Worm (Caenorhabditis elegans) whole organism, L1 larva: ENCODE measurements around the gene C05B5.5.

Experiments
- C04F5.9 ChIP-seq: sonication (generic microtip); optimal IDR thresholded peaks from 2 replicates; lab custom pipeline; 2016; ENCODE audit warnings: missing genetic modification characterization, missing compliant biosample characterization
- C16A3.4 ChIP-seq: fragments of 150-350 bp; optimal IDR thresholded peaks from 2 replicates; lab custom pipeline; 2014; ENCODE audit warnings: missing biosample characterization, missing genetic modification characterization
- C34B4.2 ChIP-seq: sonication (generic microtip); optimal IDR thresholded peaks from 2 replicates; lab custom pipeline; 2017; ENCODE audit warnings: mild to moderate bottlenecking, missing genetic modification characterization, missing compliant biosample characterization
- F16B12.6 ChIP-seq: fragments of 150-350 bp; optimal IDR thresholded peaks from 2 replicates; lab custom pipeline; 2014; ENCODE audit warnings: missing biosample characterization, missing genetic modification characterization
- aha-1 ChIP-seq: fragments of 150-350 bp; optimal IDR thresholded peaks from 2 replicates; lab custom pipeline; 2014; ENCODE audit warnings: missing biosample characterization, missing genetic modification characterization
- alr-1 ChIP-seq: fragments of 200-800 bp; sonication (Bioruptor generic); optimal IDR thresholded peaks from 2 replicates; lab custom pipeline; 2018; ENCODE audit warnings: borderline replicate concordance, mild to moderate bottlenecking, missing genetic modification characterization, missing compliant biosample characterization
- blmp-1 ChIP-seq: fragments of 150-350 bp; optimal IDR thresholded peaks from 2 replicates; lab custom pipeline; 2014; ENCODE audit warnings: missing biosample characterization, missing genetic modification characterization
- ceh-82 ChIP-seq, 3 experiments: fragments of 150-350 bp in 1 of 3; sonication (generic microtip) in 2 of 3; optimal IDR thresholded peaks; 2 replicates each; lab custom pipeline; 2014 to 2017; ENCODE audit warnings: missing biosample characterization in 3 of 3, missing genetic modification characterization in 3 of 3
- ces-1 ChIP-seq: fragments of 150-350 bp; optimal IDR thresholded peaks from 2 replicates; lab custom pipeline; 2014; ENCODE audit warnings: missing biosample characterization, missing genetic modification reagents, missing genetic modification characterization
- dpl-1 ChIP-seq, 3 experiments: fragments of 150-350 bp in 2 of 3; sonication (generic microtip) in 1 of 3; optimal IDR thresholded peaks; 2 replicates each; lab custom pipeline; 2014 to 2017; ENCODE audit warnings: missing biosample characterization in 3 of 3, missing genetic modification characterization in 3 of 3, missing genetic modification reagents in 3 of 3
- dsc-1 ChIP-seq: sonication (generic microtip); optimal IDR thresholded peaks from 2 replicates; lab custom pipeline; 2016; ENCODE audit warnings: mild to moderate bottlenecking, missing genetic modification characterization, missing compliant biosample characterization
- efl-1 ChIP-seq, 4 experiments: fragments of 150-350 bp; optimal IDR thresholded peaks in 3 of 4; peaks in 1 of 4; 1 replicate in 1 of 4; 2 replicates in 3 of 4; lab custom pipeline; 2014; ENCODE audit warnings: missing biosample characterization in 2 of 4, missing genetic modification characterization in 2 of 4, missing genetic modification reagents in 2 of 4
- egl-13 ChIP-seq: sonication (generic microtip); optimal IDR thresholded peaks from 2 replicates; lab custom pipeline; 2016; ENCODE audit warnings: missing genotype, missing genetic modification reagents, missing genetic modification characterization, missing compliant biosample characterization
- ets-5 ChIP-seq: fragments of 200-800 bp; sonication (Bioruptor generic); IDR thresholded peaks from 2 replicates; pipeline ENCODE4 v1.3.6; 2022; ENCODE audit warnings: missing genetic modification characterization, missing compliant biosample characterization
- fkh-10 ChIP-seq: sonication (generic microtip); optimal IDR thresholded peaks from 2 replicates; lab custom pipeline; 2017; ENCODE audit warnings: missing biosample characterization, missing genetic modification reagents, missing genetic modification characterization
- fkh-4 ChIP-seq: sonication (generic microtip); optimal IDR thresholded peaks from 2 replicates; lab custom pipeline; 2016; ENCODE audit warnings: missing compliant biosample characterization, missing genetic modification characterization, borderline replicate concordance
- fkh-8 ChIP-seq: sonication (generic microtip); optimal IDR thresholded peaks from 2 replicates; lab custom pipeline; 2016; ENCODE audit warnings: mild to moderate bottlenecking, missing genetic modification characterization, missing compliant biosample characterization
- hlh-17 ChIP-seq: fragments of 200-800 bp; sonication (Bioruptor generic); optimal IDR thresholded peaks from 2 replicates; lab custom pipeline; 2018; ENCODE audit warnings: missing genetic modification characterization, mild to moderate bottlenecking, missing compliant biosample characterization, moderate library complexity, borderline replicate concordance
- hlh-4 ChIP-seq: sonication (generic microtip); optimal IDR thresholded peaks from 2 replicates; lab custom pipeline; 2016; ENCODE audit warnings: mild to moderate bottlenecking, missing genetic modification characterization, missing compliant biosample characterization
- hpl-2 ChIP-seq: fragments of 150-350 bp; optimal IDR thresholded peaks from 2 replicates; lab custom pipeline; 2014; ENCODE audit warnings: missing biosample characterization, missing genetic modification reagents, missing genetic modification characterization
- irx-1 ChIP-seq: sonication (generic microtip); optimal IDR thresholded peaks from 2 replicates; lab custom pipeline; 2016; ENCODE audit warnings: missing genetic modification characterization, missing compliant biosample characterization
- jun-1 ChIP-seq: fragments of 150-350 bp; optimal IDR thresholded peaks from 2 replicates; lab custom pipeline; 2014; ENCODE audit warnings: missing biosample characterization, missing genetic modification reagents, missing genetic modification characterization
- mab-9 ChIP-seq: fragments of 200-800 bp; sonication (Bioruptor generic); IDR thresholded peaks from 2 replicates; pipeline ENCODE4 v1.3.6; 2022; ENCODE audit warnings: missing genetic modification reagents, missing genetic modification characterization, missing compliant biosample characterization
- mef-2 ChIP-seq: fragments of 150-350 bp; optimal IDR thresholded peaks from 2 replicates; lab custom pipeline; 2014; ENCODE audit warnings: missing biosample characterization, missing genetic modification characterization
- nhr-11 ChIP-seq: fragments of 150-350 bp; optimal IDR thresholded peaks from 2 replicates; lab custom pipeline; 2014; ENCODE audit warnings: missing biosample characterization, missing genetic modification characterization
- nhr-19 ChIP-seq: fragments of 200-800 bp; sonication (Bioruptor generic); conservative IDR thresholded peaks from 2 replicates; pipeline ENCODE4 v1.3.6; 2022; ENCODE audit warnings: missing genetic modification characterization, missing compliant biosample characterization
- nhr-20 ChIP-seq: sonication (generic microtip); optimal IDR thresholded peaks from 2 replicates; lab custom pipeline; 2016; ENCODE audit warnings: mild to moderate bottlenecking, missing genetic modification characterization, missing compliant biosample characterization
- nhr-237 ChIP-seq: fragments of 150-350 bp; optimal IDR thresholded peaks from 2 replicates; lab custom pipeline; 2014; ENCODE audit warnings: missing biosample characterization, missing genetic modification characterization
- nhr-28 ChIP-seq: fragments of 150-350 bp; optimal IDR thresholded peaks from 2 replicates; lab custom pipeline; 2014; ENCODE audit warnings: missing biosample characterization, missing genetic modification characterization
- nhr-76 ChIP-seq: sonication (generic microtip); optimal IDR thresholded peaks from 2 replicates; lab custom pipeline; 2017; ENCODE audit warnings: missing biosample characterization, missing genetic modification characterization
- nhr-77 ChIP-seq: fragments of 150-350 bp; optimal IDR thresholded peaks from 2 replicates; lab custom pipeline; 2014; ENCODE audit warnings: missing biosample characterization, missing genetic modification characterization
- nhr-90 ChIP-seq: sonication (generic microtip); optimal IDR thresholded peaks from 2 replicates; lab custom pipeline; 2016; ENCODE audit warnings: mild to moderate bottlenecking, missing genetic modification characterization, missing compliant biosample characterization; ENCODE audit not compliant: poor library complexity
- pqm-1 ChIP-seq: sonication (generic microtip); optimal IDR thresholded peaks from 3 replicates; lab custom pipeline; 2017; ENCODE audit warnings: missing biosample characterization, missing genetic modification characterization
- snpc-4 ChIP-seq: fragments of 150-350 bp; optimal IDR thresholded peaks from 2 replicates; lab custom pipeline; 2014; ENCODE audit warnings: missing biosample characterization, missing genetic modification characterization
- snu-23 ChIP-seq: sonication (generic microtip); optimal IDR thresholded peaks from 2 replicates; lab custom pipeline; 2016; ENCODE audit warnings: missing genetic modification characterization, missing compliant biosample characterization
- sox-4 ChIP-seq: sonication (generic microtip); optimal IDR thresholded peaks from 2 replicates; lab custom pipeline; 2016; ENCODE audit warnings: missing genetic modification characterization, missing compliant biosample characterization
- sup-37 ChIP-seq: fragments of 200-800 bp; sonication (Bioruptor generic); optimal IDR thresholded peaks from 2 replicates; lab custom pipeline; 2018; ENCODE audit warnings: mild to moderate bottlenecking, missing genetic modification characterization, missing compliant biosample characterization
- tlp-1 ChIP-seq: fragments of 150-350 bp; optimal IDR thresholded peaks from 2 replicates; lab custom pipeline; 2014; ENCODE audit warnings: missing biosample characterization, missing genetic modification characterization
- unc-30 ChIP-seq: sonication (generic microtip); optimal IDR thresholded peaks from 2 replicates; lab custom pipeline; 2017; ENCODE audit warnings: missing biosample characterization, missing genetic modification characterization
- unc-86 ChIP-seq: sonication (generic microtip); optimal IDR thresholded peaks from 2 replicates; lab custom pipeline; 2016; ENCODE audit warnings: missing genetic modification characterization, missing compliant biosample characterization
- unc-98 ChIP-seq: fragments of 200-800 bp; sonication (Bioruptor generic); IDR thresholded peaks from 2 replicates; pipeline ENCODE4 v1.3.6; 2022; ENCODE audit warnings: missing genetic modification characterization, missing compliant biosample characterization
- xbp-1 ChIP-seq: sonication (generic microtip); optimal IDR thresholded peaks from 2 replicates; lab custom pipeline; 2016; ENCODE audit warnings: missing genetic modification characterization, missing compliant biosample characterization
- zag-1 ChIP-seq: fragments of 150-350 bp; optimal IDR thresholded peaks from 2 replicates; lab custom pipeline; 2014; ENCODE audit warnings: missing biosample characterization, missing genetic modification characterization
- ztf-4 ChIP-seq: fragments of 150-350 bp; optimal IDR thresholded peaks from 2 replicates; lab custom pipeline; 2014; ENCODE audit warnings: missing biosample characterization, missing genetic modification characterization

Gene C05B5.5

ce11 chrIII:10006734-10007348 is 5.7 kb downstream of the C05B5.5 start, which contains the start of gene C05B5.8 (continued):
- TF ChIP-seq sox-4 (tag; lab: Kevin White, UChicago): no peak
- peak; percentile 34 for TF ChIP-seq C16A3.4
- TF ChIP-seq dpl-1 (GFP tag; optimal IDR thresholded peaks at IDR 0.05; lab: Kevin White, UChicago): peak in 2 of 3 experiments; percentile 8 to 10
- TF ChIP-seq nhr-90: peak; percentile 57
- TF ChIP-seq blmp-1 (tag; lab: Kevin White, UChicago): peak; percentile 46
- TF ChIP-seq egl-13: no peak

- no peak for TF ChIP-seq sox-4 (tag; lab: Kevin White, UChicago)
- no peak for TF ChIP-seq unc-98 (GFP tag; lab: Robert Waterston, UW)
- no peak for TF ChIP-seq xbp-1 (tag; lab: Kevin White, UChicago)
- TF ChIP-seq dpl-1 (GFP tag; optimal IDR thresholded peaks at IDR 0.05; lab: Kevin White, UChicago): no peak
- no peak for TF ChIP-seq hpl-2
- no peak for TF ChIP-seq mab-9 (GFP tag; lab: Robert Waterston, UW)
- TF ChIP-seq hlh-17: no peak
- TF ChIP-seq jun-1: no peak
- TF ChIP-seq nhr-28: no peak
- TF ChIP-seq nhr-20 (tag; lab: Kevin White, UChicago): no peak
Measured at ce11 chrIII:10010117-10010516, 9.0 kb downstream of the C05B5.5 start, which contains the start of gene fbxa-155. fbxa-155 (minus strand) TSS chrIII:10010217.

- no peak for TF ChIP-seq ztf-4 (tag; lab: Kevin White, UChicago)
- TF ChIP-seq C34B4.2 (tag; lab: Kevin White, UChicago): no peak
- TF ChIP-seq nhr-77 (tag; lab: Kevin White, UChicago): no peak
- TF ChIP-seq fkh-4 (tag; lab: Kevin White, UChicago): no peak
- TF ChIP-seq mab-9 (GFP tag; lab: Robert Waterston, UW): no peak
- TF ChIP-seq F16B12.6: no peak
- TF ChIP-seq fkh-8: no peak
- TF ChIP-seq nhr-11 (tag; lab: Kevin White, UChicago): no peak
- TF ChIP-seq tlp-1 (tag; lab: Kevin White, UChicago): no peak
- no peak for TF ChIP-seq nhr-19 (GFP tag; lab: Robert Waterston, UW)
- no peak for TF ChIP-seq unc-30 (tag; lab: Kevin White, UChicago)
- TF ChIP-seq unc-86 (tag; lab: Kevin White, UChicago): no peak
- TF ChIP-seq nhr-237 (tag; lab: Kevin White, UChicago): no peak
- no peak for TF ChIP-seq irx-1 (tag; lab: Kevin White, UChicago)
- no peak for TF ChIP-seq alr-1 (tag; lab: Kevin White, UChicago)
- no peak for TF ChIP-seq fkh-10 (GFP tag; lab: Kevin White, UChicago)
- no peak for TF ChIP-seq efl-1 (optimal IDR thresholded peaks at IDR 0.05; lab: Kevin White, UChicago)
- TF ChIP-seq efl-1 (GFP tag; optimal IDR thresholded peaks at IDR 0.05 in 1 of 2; lab: Kevin White, UChicago): no peak
- no peak for TF ChIP-seq ces-1 (GFP tag; lab: Kevin White, UChicago)
- no peak for TF ChIP-seq hpl-2
- TF ChIP-seq zag-1: no peak
Measured at ce11 chrIII:10012136-10012535, 11.0 kb downstream of the C05B5.5 start, which contains the start of gene C05B5.16. C05B5.16 (plus strand) TSS chrIII:10012436.

- peak; percentile 55 for TF ChIP-seq snu-23 (GFP tag; lab: Kevin White, UChicago)
- TF ChIP-seq xbp-1 (tag; lab: Kevin White, UChicago): peak; percentile 49
- no peak for TF ChIP-seq nhr-76 (tag; lab: Kevin White, UChicago)
- TF ChIP-seq egl-13: peak; percentile 10
- peak; percentile 38 to 49 for TF ChIP-seq efl-1 (optimal IDR thresholded peaks at IDR 0.05; lab: Kevin White, UChicago)
- no peak for TF ChIP-seq efl-1 (GFP tag; optimal IDR thresholded peaks at IDR 0.05 in 1 of 2; lab: Kevin White, UChicago)
- TF ChIP-seq dsc-1 (tag; lab: Kevin White, UChicago): peak; percentile 61
- no peak for TF ChIP-seq aha-1 (tag; lab: Kevin White, UChicago)
- TF ChIP-seq C04F5.9 (tag; lab: Kevin White, UChicago): no peak
- TF ChIP-seq sup-37 (GFP tag; lab: Kevin White, UChicago): no peak
- no peak for TF ChIP-seq nhr-237 (tag; lab: Kevin White, UChicago)
- no peak for TF ChIP-seq C16A3.4
- no peak for TF ChIP-seq C34B4.2 (tag; lab: Kevin White, UChicago)
- TF ChIP-seq F16B12.6: no peak
- TF ChIP-seq tlp-1 (tag; lab: Kevin White, UChicago): no peak
- TF ChIP-seq ets-5 (GFP tag; lab: Robert Waterston, UW): no peak
- no peak for TF ChIP-seq blmp-1 (tag; lab: Kevin White, UChicago)
- TF ChIP-seq snpc-4 (tag; lab: Kevin White, UChicago): peak; percentile 34
- no peak for TF ChIP-seq zag-1
- peak; percentile 3 to 76 (median 11) for TF ChIP-seq ceh-82 (tag; optimal IDR thresholded peaks at IDR 0.05; lab: Kevin White, UChicago)
- no peak for TF ChIP-seq mef-2
- TF ChIP-seq nhr-90: no peak
- no peak for TF ChIP-seq pqm-1 (tag; lab: Kevin White, UChicago)
- TF ChIP-seq hlh-4 (tag; lab: Kevin White, UChicago): no peak
- peak in 1 of 3 experiments; percentile 13 for TF ChIP-seq dpl-1 (GFP tag; optimal IDR thresholded peaks at IDR 0.05; lab: Kevin White, UChicago)
Measured at ce11 chrIII:10016413-10017051, 15.4 kb downstream of the C05B5.5 start, which contains the start of gene rgs-1. rgs-1 (minus strand) TSS chrIII:10016558.
